Worm (Caenorhabditis elegans): ENCODE data around the gene aipl-1.

The aipl-1 gene

ce11 chrV:15136772-15137171, at the start of gene aipl-1:
aipl-1 (minus strand) TSS chrV:15136801.
- TF ChIP-seq tbx-37 (GFP tag; conservative IDR thresholded peaks at IDR 0.05) (peak; percentile 42; the same call in 1 of the 2 replicates), hnd-1 (tag; optimal IDR thresholded peaks at IDR 0.05) (no peak)

DNA sequence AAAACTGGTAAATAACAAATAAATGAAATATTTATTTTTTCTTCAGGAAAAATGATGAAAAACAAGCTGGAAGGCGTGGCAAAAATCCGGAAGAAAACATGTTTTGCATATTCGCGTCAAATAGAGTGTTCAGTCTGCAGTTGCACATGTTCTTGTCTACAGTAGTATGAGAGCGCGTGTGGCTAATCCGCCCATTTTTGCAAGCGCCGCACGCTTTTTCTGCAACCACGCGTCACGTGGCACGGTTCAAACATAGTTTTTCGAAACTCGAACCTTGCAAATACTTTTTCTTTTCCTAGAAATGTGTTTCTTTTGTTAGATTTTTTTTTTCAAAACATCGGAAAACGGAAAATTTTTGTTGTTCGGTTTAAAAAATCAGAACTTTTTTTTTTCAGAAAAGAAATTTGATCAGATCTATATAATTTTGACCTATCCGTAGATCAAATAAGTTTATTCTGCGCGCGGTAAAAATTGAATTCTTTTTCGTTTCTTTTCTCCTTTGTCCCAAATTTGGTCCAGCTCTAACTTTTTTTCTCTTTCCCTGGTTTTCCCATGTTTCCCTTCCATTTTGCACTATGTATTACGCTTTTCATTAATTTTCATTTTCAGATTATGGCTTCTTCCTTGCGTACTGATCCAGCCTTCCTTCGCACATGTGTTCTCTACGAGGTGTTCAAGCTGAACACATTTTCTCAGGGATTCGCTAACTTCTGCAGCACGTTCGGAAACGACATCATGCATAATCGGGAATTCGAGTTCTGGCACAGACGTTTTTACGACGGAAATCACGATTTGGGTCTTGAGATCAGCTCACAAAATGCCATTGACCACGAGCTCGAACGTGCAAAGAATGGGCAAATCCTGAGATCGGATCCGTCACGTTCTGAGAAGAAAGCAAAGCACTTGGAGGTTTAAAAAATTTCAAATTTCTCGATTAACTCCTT, 47.8 kb upstream of the aipl-1 start, which contains the start of gene Y75B12B.1:
Gene Y75B12B.1, plus strand, starts transcription at position 603 of the 944 bp plus-strand sequence.
- no peak for TF ChIP-seq tbx-11 (GFP tag; IDR thresholded peaks at IDR 0.05)
- no peak for TF ChIP-seq flt-1 (GFP tag; IDR thresholded peaks at IDR 0.05)
- TF ChIP-seq ets-7 (tag; optimal IDR thresholded peaks at IDR 0.05): no peak
- TF ChIP-seq F13C5.2 (tag; optimal IDR thresholded peaks at IDR 0.05): no peak
- no peak for TF ChIP-seq tra-4 (tag; optimal IDR thresholded peaks at IDR 0.05)

ce11 chrV:15182407-15182806, 45.8 kb upstream of the aipl-1 start, which contains the start of gene fbxa-84:
fbxa-84 (plus strand) TSS chrV:15182440.
- no peak for TF ChIP-seq ets-7 (tag; optimal IDR thresholded peaks at IDR 0.05)
- TF ChIP-seq tbx-11 (GFP tag; IDR thresholded peaks at IDR 0.05): no peak
- no peak for TF ChIP-seq hmbx-1 (tag; optimal IDR thresholded peaks at IDR 0.05)
- TF ChIP-seq aly-1 (tag; optimal IDR thresholded peaks at IDR 0.05): no peak
- no peak for TF ChIP-seq sea-1 (GFP tag; conservative IDR thresholded peaks at IDR 0.05)
- no peak for TF ChIP-seq ceh-36 (tag; optimal IDR thresholded peaks at IDR 0.05)

DNA sequence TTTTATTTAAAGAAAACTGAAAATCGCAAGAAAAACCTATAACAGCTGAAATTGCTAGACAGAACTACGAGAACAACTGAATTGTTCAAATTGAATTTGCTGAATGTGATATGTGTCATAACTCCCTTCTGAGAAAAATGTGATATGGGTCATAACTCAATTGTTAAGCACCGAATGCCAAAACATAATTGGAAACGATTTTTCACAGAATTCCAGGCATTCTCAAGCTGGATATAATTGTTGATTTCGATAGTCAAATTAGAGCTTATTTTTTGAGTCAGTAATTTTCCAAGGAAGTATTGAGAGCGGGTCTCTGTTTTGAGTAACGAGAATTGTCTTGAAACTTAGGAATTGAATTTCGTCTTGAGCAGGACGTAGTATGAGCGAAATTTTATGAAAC, 45.3 kb upstream of the aipl-1 start:
- TF ChIP-seq B0310.2 (tag; optimal IDR thresholded peaks at IDR 0.05): no peak
- TF ChIP-seq tra-4 (tag; optimal IDR thresholded peaks at IDR 0.05): no peak
- no peak for TF ChIP-seq F13C5.2 (tag; optimal IDR thresholded peaks at IDR 0.05)
- TF ChIP-seq ets-7 (tag; optimal IDR thresholded peaks at IDR 0.05): no peak
- TF ChIP-seq ceh-36 (tag; optimal IDR thresholded peaks at IDR 0.05): no peak
- TF ChIP-seq aly-1 (tag; optimal IDR thresholded peaks at IDR 0.05): no peak
- TF ChIP-seq sea-1 (GFP tag; conservative IDR thresholded peaks at IDR 0.05): no peak
- TF ChIP-seq tbx-37 (GFP tag; conservative IDR thresholded peaks at IDR 0.05): no peak
- TF ChIP-seq ama-1 (optimal IDR thresholded peaks at IDR 0.05): no peak
- TF ChIP-seq pes-1 (GFP tag; IDR thresholded peaks at IDR 0.05): no peak
- no peak for TF ChIP-seq tbx-11 (GFP tag; IDR thresholded peaks at IDR 0.05)
- no peak for TF ChIP-seq ceh-13 (GFP tag; optimal IDR thresholded peaks at IDR 0.05)
- TF ChIP-seq hmg-4 (GFP tag; optimal IDR thresholded peaks at IDR 0.05): no peak
- TF ChIP-seq flt-1 (GFP tag; IDR thresholded peaks at IDR 0.05): no peak
- no peak for TF ChIP-seq hmbx-1 (tag; optimal IDR thresholded peaks at IDR 0.05)

ce11 chrV:15179757-15180156, 43.2 kb upstream of the aipl-1 start, which contains the start of gene T09F5.10:
T09F5.10 (plus strand) TSS chrV:15180057.
- TF ChIP-seq hmbx-1 (tag; optimal IDR thresholded peaks at IDR 0.05) (no peak), B0310.2 (tag; optimal IDR thresholded peaks at IDR 0.05) (no peak)

ce11 chrV:15175459-15175858, 38.9 kb upstream of the aipl-1 start, which contains the start of gene clec-47:
clec-47 (plus strand) TSS chrV:15175759.
- TF ChIP-seq hmg-4 (GFP tag; optimal IDR thresholded peaks at IDR 0.05) (no peak), hnd-1 (tag; optimal IDR thresholded peaks at IDR 0.05) (no peak), ceh-13 (GFP tag; optimal IDR thresholded peaks at IDR 0.05) (no peak), pes-1 (GFP tag; IDR thresholded peaks at IDR 0.05) (no peak), ama-1 (optimal IDR thresholded peaks at IDR 0.05) (no peak), B0310.2 (tag; optimal IDR thresholded peaks at IDR 0.05) (no peak), ceh-36 (tag; optimal IDR thresholded peaks at IDR 0.05) (no peak), hmbx-1 (tag; optimal IDR thresholded peaks at IDR 0.05) (no peak), aly-1 (tag; optimal IDR thresholded peaks at IDR 0.05) (no peak), tra-4 (tag; optimal IDR thresholded peaks at IDR 0.05) (no peak), sea-1 (GFP tag; conservative IDR thresholded peaks at IDR 0.05) (no peak), flt-1 (GFP tag; IDR thresholded peaks at IDR 0.05) (no peak)

DNA sequence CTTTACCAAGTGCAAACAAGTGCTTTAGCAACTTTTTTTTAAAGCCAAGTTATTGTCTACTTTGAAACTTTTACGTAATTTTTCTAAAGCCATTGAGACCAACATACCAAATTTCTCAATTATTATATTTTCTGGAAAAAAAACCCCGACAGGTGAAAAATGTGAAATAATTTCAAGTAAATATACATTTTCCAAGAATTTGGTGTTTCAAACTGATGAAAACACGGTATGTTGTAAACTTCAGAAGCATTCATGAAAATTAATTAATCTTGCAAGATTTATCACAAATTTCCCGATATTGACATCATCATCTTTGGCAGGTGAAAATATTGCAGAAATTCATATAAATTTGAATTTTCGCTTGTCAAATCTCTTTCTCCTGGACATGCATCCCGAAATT, 26.1 kb upstream of the aipl-1 start, which contains the start of gene srz-11:
Gene srz-11, plus strand, starts transcription at position 386 of the 400 bp plus-strand sequence.
- TF ChIP-seq B0310.2 (tag; optimal IDR thresholded peaks at IDR 0.05) (no peak), aly-1 (tag; optimal IDR thresholded peaks at IDR 0.05) (no peak), hmbx-1 (tag; optimal IDR thresholded peaks at IDR 0.05) (no peak), tbx-37 (GFP tag; conservative IDR thresholded peaks at IDR 0.05) (no peak), ama-1 (optimal IDR thresholded peaks at IDR 0.05) (no peak), tbx-11 (GFP tag; IDR thresholded peaks at IDR 0.05) (no peak), ceh-36 (tag; optimal IDR thresholded peaks at IDR 0.05) (no peak), sea-1 (GFP tag; conservative IDR thresholded peaks at IDR 0.05) (no peak), scrt-1 (GFP tag; IDR thresholded peaks at IDR 0.05) (no peak), flt-1 (GFP tag; IDR thresholded peaks at IDR 0.05) (no peak), hmg-4 (GFP tag; optimal IDR thresholded peaks at IDR 0.05) (no peak), tra-4 (tag; optimal IDR thresholded peaks at IDR 0.05) (no peak), F13C5.2 (tag; optimal IDR thresholded peaks at IDR 0.05) (no peak), ceh-13 (GFP tag; optimal IDR thresholded peaks at IDR 0.05) (no peak), ets-7 (tag; optimal IDR thresholded peaks at IDR 0.05) (no peak), hnd-1 (tag; optimal IDR thresholded peaks at IDR 0.05) (no peak)

ce11 chrV:15158691-15159090, 22.1 kb upstream of the aipl-1 start, which contains the start of gene str-45:
str-45 (plus strand) TSS chrV:15158991.
- TF ChIP-seq hmg-4 (GFP tag; optimal IDR thresholded peaks at IDR 0.05) (no peak), aly-1 (tag; optimal IDR thresholded peaks at IDR 0.05) (no peak), ama-1 (optimal IDR thresholded peaks at IDR 0.05) (no peak), tra-4 (tag; optimal IDR thresholded peaks at IDR 0.05) (no peak)

Measured in whole organism, early embryonic.